Worm (Caenorhabditis elegans) whole organism, mixed stage, embryonic: ENCODE measurements around the gene T26H5.10.

Experiments used
- bed-3 ChIP-seq: fragments of 200-800 bp; sonication (Bioruptor generic); optimal IDR thresholded peaks from 3 replicates; lab custom pipeline; 2018; ENCODE audit warnings: mild to moderate bottlenecking, missing genetic modification characterization, moderate library complexity, missing compliant biosample characterization
- blmp-1 ChIP-seq: fragments of 150-350 bp; optimal IDR thresholded peaks from 2 replicates; lab custom pipeline; 2014; ENCODE audit warnings: missing biosample characterization, missing genetic modification characterization
- drap-1 ChIP-seq: fragments of 200-800 bp; sonication (Bioruptor generic); optimal IDR thresholded peaks from 3 replicates; lab custom pipeline; 2018; ENCODE audit warnings: mild to moderate bottlenecking, missing genetic modification characterization, missing compliant biosample characterization
- elt-3 ChIP-seq: fragments of 150-350 bp; optimal IDR thresholded peaks from 2 replicates; lab custom pipeline; 2014; ENCODE audit warnings: missing biosample characterization, missing genetic modification characterization
- flh-1 ChIP-seq: fragments of 200-800 bp; sonication (Bioruptor generic); optimal IDR thresholded peaks from 2 replicates; lab custom pipeline; 2018; ENCODE audit warnings: mild to moderate bottlenecking, missing genetic modification characterization, moderate library complexity, missing compliant biosample characterization
- ham-2 ChIP-seq: fragments of 200-800 bp; sonication (Bioruptor generic); optimal IDR thresholded peaks from 2 replicates; lab custom pipeline; 2018; ENCODE audit warnings: mild to moderate bottlenecking, missing genetic modification characterization, missing compliant biosample characterization
- mab-5 ChIP-seq: fragments of 150-350 bp; optimal IDR thresholded peaks from 2 replicates; lab custom pipeline; 2014; ENCODE audit warnings: missing biosample characterization, missing genetic modification characterization
- nhr-12 ChIP-seq: fragments of 150-350 bp; optimal IDR thresholded peaks from 2 replicates; lab custom pipeline; 2014; ENCODE audit warnings: missing biosample characterization, missing genetic modification characterization
- nhr-28 ChIP-seq: fragments of 150-350 bp; optimal IDR thresholded peaks from 2 replicates; lab custom pipeline; 2014; ENCODE audit warnings: missing biosample characterization, missing genetic modification characterization
- nhr-76 ChIP-seq: sonication (generic microtip); optimal IDR thresholded peaks from 2 replicates; lab custom pipeline; 2017; ENCODE audit warnings: missing biosample characterization, missing genetic modification characterization
- snpc-4 ChIP-seq: fragments of 150-350 bp; optimal IDR thresholded peaks from 2 replicates; lab custom pipeline; 2014; ENCODE audit warnings: missing biosample characterization, missing genetic modification characterization
- sptf-1 ChIP-seq: sonication (generic microtip); optimal IDR thresholded peaks from 2 replicates; lab custom pipeline; 2017; ENCODE audit warnings: mild to moderate bottlenecking, missing genetic modification characterization, moderate library complexity, missing compliant biosample characterization

DNA sequence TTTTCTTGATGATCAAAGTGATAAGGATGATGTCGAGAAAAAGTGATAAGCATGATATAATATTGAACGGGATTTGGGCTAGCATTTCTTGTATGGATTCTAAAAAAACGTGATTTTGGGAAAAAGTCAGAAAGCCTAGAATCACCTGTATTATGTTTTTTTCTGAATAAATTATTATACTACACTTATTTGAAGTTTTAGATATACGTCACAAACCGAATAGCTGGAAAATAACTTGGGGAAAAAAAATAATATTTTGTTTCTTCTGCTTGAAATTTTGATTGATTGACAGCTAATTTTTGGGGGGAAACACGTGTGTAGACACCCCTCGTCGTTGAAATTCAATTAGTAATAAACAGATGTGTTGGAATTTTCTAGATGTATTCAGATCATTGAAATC is 48.9 kb upstream of the T26H5.10 start, which contains the start of gene str-264:
- no peak for TF ChIP-seq drap-1 (GFP tag; lab: Kevin White, UChicago)
- no peak for TF ChIP-seq ham-2
- TF ChIP-seq mab-5 = no peak
- TF ChIP-seq nhr-76 (tag; lab: Kevin White, UChicago) = no peak
- no peak for TF ChIP-seq bed-3 (GFP tag; lab: Kevin White, UChicago)
- no peak for TF ChIP-seq nhr-12 (tag; lab: Kevin White, UChicago)
- TF ChIP-seq sptf-1 (tag; lab: Kevin White, UChicago) = no peak
- TF ChIP-seq elt-3 (tag; lab: Kevin White, UChicago) = no peak
- TF ChIP-seq nhr-28 (tag; lab: Kevin White, UChicago) = no peak
- TF ChIP-seq flh-1 (GFP tag; lab: Kevin White, UChicago) = no peak
- no peak for TF ChIP-seq snpc-4
- no peak for TF ChIP-seq blmp-1 (tag; lab: Kevin White, UChicago)
